Worm (Caenorhabditis elegans): Measurements from ENCODE around the gene srx-78.

srx-78 gene

DNA sequence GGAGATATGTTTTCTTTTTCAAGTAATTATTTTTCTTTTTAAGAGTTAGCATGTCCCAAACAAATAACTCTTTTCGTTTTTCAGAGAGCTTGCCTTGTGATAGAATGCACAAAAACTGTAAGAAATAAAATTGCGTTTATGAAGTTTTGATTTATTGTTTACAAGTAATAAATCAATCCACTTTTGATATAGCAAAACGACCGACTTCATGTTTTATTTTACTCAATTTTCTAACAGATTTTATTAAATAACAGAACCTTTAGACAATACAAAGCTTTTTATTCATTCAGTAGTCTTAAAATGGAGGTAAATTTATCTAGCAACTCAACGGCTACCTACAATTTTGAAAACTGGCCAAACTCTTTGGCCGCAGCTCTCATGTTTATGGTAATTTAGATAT is at the start of gene srx-78:
Gene srx-78 (plus strand): TSS at position 301 of the 400 bp plus-strand sequence.
- TF ChIP-seq flh-1 (GFP tag; optimal IDR thresholded peaks at IDR 0.05) (no peak), ham-2 (GFP tag; optimal IDR thresholded peaks at IDR 0.05) (no peak), lin-32 (GFP tag; optimal IDR thresholded peaks at IDR 0.05) (no peak), blmp-1 (tag; optimal IDR thresholded peaks at IDR 0.05) (no peak), M03D4.4 (tag; optimal IDR thresholded peaks at IDR 0.05) (no peak), unc-62 (GFP tag; optimal IDR thresholded peaks at IDR 0.05) (no peak), unc-120 (tag; optimal IDR thresholded peaks at IDR 0.05; ENCODE audit: poor library complexity, severe bottlenecking) (no peak), mls-2 (tag; optimal IDR thresholded peaks at IDR 0.05) (no peak), ceh-83 (GFP tag; optimal IDR thresholded peaks at IDR 0.05) (no peak), ces-1 (GFP tag; optimal IDR thresholded peaks at IDR 0.05) (no peak), snpc-4 (tag; optimal IDR thresholded peaks at IDR 0.05) (no peak), bed-3 (GFP tag; optimal IDR thresholded peaks at IDR 0.05) (no peak), tbx-8 (GFP tag; optimal IDR thresholded peaks at IDR 0.05) (no peak), nhr-2 (tag; optimal IDR thresholded peaks at IDR 0.05) (no peak)

- TF ChIP-seq lsy-2 (tag; optimal IDR thresholded peaks at IDR 0.05) (no peak), bed-3 (GFP tag; optimal IDR thresholded peaks at IDR 0.05) (no peak), nhr-28 (tag; optimal IDR thresholded peaks at IDR 0.05) (no peak), ceh-39 (tag; optimal IDR thresholded peaks at IDR 0.05) (no peak), mep-1 (tag; optimal IDR thresholded peaks at IDR 0.05) (no peak), ceh-83 (GFP tag; optimal IDR thresholded peaks at IDR 0.05) (no peak), sem-2 (GFP tag; optimal IDR thresholded peaks at IDR 0.05) (no peak), elt-3 (tag; optimal IDR thresholded peaks at IDR 0.05) (no peak), ham-2 (GFP tag; optimal IDR thresholded peaks at IDR 0.05) (no peak), tbx-8 (GFP tag; optimal IDR thresholded peaks at IDR 0.05) (no peak), nhr-2 (tag; optimal IDR thresholded peaks at IDR 0.05) (no peak), cnd-1 (tag; optimal IDR thresholded peaks at IDR 0.05) (no peak), unc-120 (tag; optimal IDR thresholded peaks at IDR 0.05; ENCODE audit: poor library complexity, severe bottlenecking) (no peak), sptf-1 (tag; optimal IDR thresholded peaks at IDR 0.05) (no peak), ces-1 (GFP tag; optimal IDR thresholded peaks at IDR 0.05) (no peak), lin-32 (GFP tag; optimal IDR thresholded peaks at IDR 0.05) (no peak), M03D4.4 (tag; optimal IDR thresholded peaks at IDR 0.05) (no peak), mls-2 (tag; optimal IDR thresholded peaks at IDR 0.05) (no peak), nhr-237 (tag; optimal IDR thresholded peaks at IDR 0.05) (no peak), unc-39 (tag; optimal IDR thresholded peaks at IDR 0.05) (no peak)
These were observed 46.7 kb upstream of the srx-78 start, which contains the start of gene sdc-3 for ce11 chrV:15048107-15048506. Gene sdc-3 (minus strand): TSS chrV:15048207.

DNA sequence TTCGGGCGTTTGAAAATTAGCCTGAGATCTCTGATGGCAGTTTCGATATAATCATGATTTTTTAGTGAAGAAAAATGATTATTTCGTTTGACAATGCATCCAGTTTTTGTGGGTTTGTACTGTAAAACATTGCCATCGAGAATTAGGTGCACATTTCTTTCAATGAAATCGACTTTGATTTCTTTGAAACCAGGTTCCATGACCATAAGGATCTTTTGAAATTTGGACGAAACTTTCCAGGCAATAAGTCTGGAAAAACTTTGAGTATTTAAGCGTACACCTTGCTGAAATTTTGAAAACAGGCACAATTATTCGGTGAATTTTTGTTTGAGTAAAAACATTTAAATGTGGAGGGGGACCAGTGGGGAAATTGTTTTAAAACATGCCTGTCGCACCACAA is 43.1 kb upstream of the srx-78 start:
- no peak for TF ChIP-seq mep-1 (tag; optimal IDR thresholded peaks at IDR 0.05)
- TF ChIP-seq zip-8 (tag; optimal IDR thresholded peaks at IDR 0.05), result no peak

DNA sequence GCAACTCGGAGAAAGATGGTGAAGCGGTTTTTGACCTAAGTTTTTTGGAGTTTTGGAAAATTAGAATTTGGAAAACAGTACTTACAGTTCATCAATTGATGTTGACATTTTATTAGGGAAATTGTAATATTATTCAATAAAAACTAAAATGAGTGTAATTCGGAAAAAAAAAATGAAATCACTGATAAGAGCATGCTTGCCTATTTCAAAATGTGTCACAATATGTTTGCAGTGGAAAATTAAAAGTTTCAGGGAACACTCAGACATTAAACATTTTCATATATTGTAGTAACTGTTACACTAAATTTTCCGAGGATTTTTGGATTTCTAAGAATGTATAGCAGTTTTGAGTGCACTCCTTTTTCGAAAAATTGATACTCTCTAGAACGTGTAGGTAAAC is 42.5 kb upstream of the srx-78 start, which contains the start of the genes fbxa-82 and C25D7.5:
Gene fbxa-82 (minus strand): TSS at position 163 of the 400 bp plus-strand sequence.
Gene C25D7.5 (plus strand): TSS at position 283 of the 400 bp plus-strand sequence.
- TF ChIP-seq ham-2 (GFP tag; optimal IDR thresholded peaks at IDR 0.05) (no peak), mab-5 (tag; optimal IDR thresholded peaks at IDR 0.05) (no peak), lin-32 (GFP tag; optimal IDR thresholded peaks at IDR 0.05) (no peak), nhr-2 (tag; optimal IDR thresholded peaks at IDR 0.05) (no peak), mls-2 (tag; optimal IDR thresholded peaks at IDR 0.05) (no peak), snpc-4 (tag; optimal IDR thresholded peaks at IDR 0.05) (no peak), flh-1 (GFP tag; optimal IDR thresholded peaks at IDR 0.05) (no peak), nhr-76 (tag; optimal IDR thresholded peaks at IDR 0.05) (no peak), ztf-11 (tag; optimal IDR thresholded peaks at IDR 0.05) (no peak), blmp-1 (tag; optimal IDR thresholded peaks at IDR 0.05) (no peak)

DNA sequence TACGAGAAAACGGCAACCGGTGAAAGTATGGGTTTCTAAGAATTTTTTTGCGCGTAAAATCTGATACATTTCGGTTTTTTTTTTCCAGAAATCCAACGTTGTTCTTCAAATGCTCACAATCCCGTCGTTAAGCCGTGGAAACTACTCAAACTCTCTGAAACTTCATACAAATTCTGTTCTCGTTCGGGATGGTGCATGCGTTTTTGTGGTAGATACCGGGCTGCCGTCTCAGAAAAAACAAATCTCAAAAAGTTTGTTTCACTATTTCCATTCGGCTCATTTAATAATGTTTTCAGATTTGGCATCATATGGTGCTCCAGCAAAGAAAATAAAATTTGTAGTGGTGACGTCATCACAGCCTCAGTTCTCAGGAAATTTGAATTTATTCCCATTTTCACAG is 40.1 kb upstream of the srx-78 start:
- no peak for TF ChIP-seq tbx-8 (GFP tag; optimal IDR thresholded peaks at IDR 0.05)
- no peak for TF ChIP-seq cnd-1 (tag; optimal IDR thresholded peaks at IDR 0.05)
- no peak for TF ChIP-seq lin-32 (GFP tag; optimal IDR thresholded peaks at IDR 0.05)
- TF ChIP-seq pha-4 (tag; optimal IDR thresholded peaks at IDR 0.05), result no peak
- TF ChIP-seq zip-8 (tag; optimal IDR thresholded peaks at IDR 0.05), result peak; percentile 61

ce11 chrV:15055873-15056272 is 39.0 kb upstream of the srx-78 start, which contains the start of gene C25D7.16:
Gene C25D7.16 (plus strand): TSS chrV:15056173.
- TF ChIP-seq zip-8 (tag; optimal IDR thresholded peaks at IDR 0.05) (no peak), snpc-4 (tag; optimal IDR thresholded peaks at IDR 0.05) (no peak), bed-3 (GFP tag; optimal IDR thresholded peaks at IDR 0.05) (no peak), mab-5 (tag; optimal IDR thresholded peaks at IDR 0.05) (no peak), ceh-83 (GFP tag; optimal IDR thresholded peaks at IDR 0.05) (no peak), elt-3 (tag; optimal IDR thresholded peaks at IDR 0.05) (no peak), lin-13 (tag; optimal IDR thresholded peaks at IDR 0.05) (no peak), flh-1 (GFP tag; optimal IDR thresholded peaks at IDR 0.05) (no peak)
